Worm (Caenorhabditis elegans) whole organism, late embryonic: Measurements from ENCODE around the gene F56D6.13.

Experiments
- K02D7.2 ChIP-seq: sonication (generic microtip); optimal IDR thresholded peaks from 2 replicates; lab custom pipeline; 2017; ENCODE audit warnings: mild to moderate bottlenecking, missing genetic modification characterization, missing compliant biosample characterization
- ahr-1 ChIP-seq: sonication (generic microtip); optimal IDR thresholded peaks from 2 replicates; lab custom pipeline; 2016; ENCODE audit warnings: missing genetic modification characterization, missing compliant biosample characterization
- ceh-22 ChIP-seq: sonication (generic microtip); optimal IDR thresholded peaks from 2 replicates; lab custom pipeline; 2017; ENCODE audit warnings: missing biosample characterization, missing genetic modification characterization
- elt-4 ChIP-seq: sonication (generic microtip); optimal IDR thresholded peaks from 2 replicates; lab custom pipeline; 2016; ENCODE audit warnings: missing genetic modification characterization, missing compliant biosample characterization
- fkh-10 ChIP-seq: fragments of 150-350 bp; optimal IDR thresholded peaks from 2 replicates; lab custom pipeline; 2014; ENCODE audit warnings: missing biosample characterization, missing genetic modification reagents, missing genetic modification characterization
- lim-6 ChIP-seq: sonication (generic microtip); optimal IDR thresholded peaks from 2 replicates; lab custom pipeline; 2016; ENCODE audit warnings: missing genetic modification characterization, missing compliant biosample characterization
- pax-1 ChIP-seq: fragments of 150-350 bp; optimal IDR thresholded peaks from 2 replicates; lab custom pipeline; 2014; ENCODE audit warnings: missing biosample characterization, missing genetic modification characterization
- sox-4 ChIP-seq: sonication (generic microtip); optimal IDR thresholded peaks from 2 replicates; lab custom pipeline; 2017; ENCODE audit warnings: mild to moderate bottlenecking, missing genetic modification characterization, inconsistent platforms, missing compliant biosample characterization
- syd-9 ChIP-seq: sonication (generic microtip); optimal IDR thresholded peaks from 2 replicates; lab custom pipeline; 2016; ENCODE audit warnings: mild to moderate bottlenecking, missing genetic modification characterization, moderate library complexity, missing compliant biosample characterization

ce11 chrIV:3909114-3909513 lies at the start of gene F56D6.13:
- no peak for TF ChIP-seq ceh-22 (tag; lab: Kevin White, UChicago)
- TF ChIP-seq fkh-10 (GFP tag; lab: Kevin White, UChicago) = no peak
- TF ChIP-seq K02D7.2 (tag; lab: Kevin White, UChicago) = no peak
- TF ChIP-seq elt-4 (tag; lab: Kevin White, UChicago) = no peak
- TF ChIP-seq ahr-1 (tag; lab: Kevin White, UChicago) = no peak
- no peak for TF ChIP-seq lim-6 (tag; lab: Kevin White, UChicago)
- TF ChIP-seq sox-4 (tag; lab: Kevin White, UChicago) = no peak
- TF ChIP-seq pax-1 (tag; lab: Kevin White, UChicago) = no peak
- TF ChIP-seq syd-9 (tag; lab: Kevin White, UChicago) = no peak
